Worm (Caenorhabditis elegans): ENCODE data around the gene F55H2.5.

DNA sequence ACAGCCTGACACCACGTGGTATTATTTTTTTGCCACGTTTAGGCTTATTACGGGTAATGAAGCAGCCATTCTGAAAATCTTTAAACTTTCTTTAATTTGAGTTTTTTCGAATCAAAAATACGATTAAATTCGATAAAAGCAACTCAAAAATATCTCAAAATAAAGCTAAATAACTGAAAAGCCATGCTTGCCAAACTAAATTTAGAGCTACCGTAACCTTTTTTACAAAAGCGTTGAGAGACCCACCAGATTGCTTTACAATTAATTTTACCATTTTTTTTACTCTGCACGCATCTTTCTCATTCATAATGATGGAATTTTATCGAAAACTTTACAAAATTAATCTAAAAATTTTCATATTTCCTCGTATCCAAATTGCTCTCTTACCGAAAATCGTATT lies 23.2 kb upstream of the F55H2.5 start:
- no peak for TF ChIP-seq ztf-11 (tag; optimal IDR thresholded peaks at IDR 0.05)
- no peak for TF ChIP-seq snpc-4 (tag; optimal IDR thresholded peaks at IDR 0.05)
- no peak for TF ChIP-seq lsy-2 (tag; optimal IDR thresholded peaks at IDR 0.05)
- TF ChIP-seq nhr-28 (tag; optimal IDR thresholded peaks at IDR 0.05), result no peak
- no peak for TF ChIP-seq blmp-1 (tag; optimal IDR thresholded peaks at IDR 0.05)
- no peak for TF ChIP-seq lin-32 (GFP tag; optimal IDR thresholded peaks at IDR 0.05)
- TF ChIP-seq nhr-12 (tag; optimal IDR thresholded peaks at IDR 0.05), result no peak
- no peak for TF ChIP-seq ces-1 (GFP tag; optimal IDR thresholded peaks at IDR 0.05)
- no peak for TF ChIP-seq ceh-43 (GFP tag; optimal IDR thresholded peaks at IDR 0.05)
- TF ChIP-seq nhr-76 (tag; optimal IDR thresholded peaks at IDR 0.05), result no peak
- TF ChIP-seq lin-13 (tag; optimal IDR thresholded peaks at IDR 0.05), result no peak
- no peak for TF ChIP-seq nhr-2 (tag; optimal IDR thresholded peaks at IDR 0.05)

Measured in whole organism, mixed stage, embryonic.